Worm (Caenorhabditis elegans) whole organism, early embryonic: ENCODE data around the gene D1054.1.

ENCODE experiments used
- B0310.2 ChIP-seq: sonication (generic microtip); optimal IDR thresholded peaks from 2 replicates; lab custom pipeline; 2016; ENCODE audit warnings: mild to moderate bottlenecking, missing genetic modification characterization, missing compliant biosample characterization
- F13C5.2 ChIP-seq: sonication (generic microtip); optimal IDR thresholded peaks from 2 replicates; lab custom pipeline; 2017; ENCODE audit warnings: mild to moderate bottlenecking, missing genetic modification characterization, inconsistent platforms, missing compliant biosample characterization
- aly-1 ChIP-seq: sonication (generic microtip); optimal IDR thresholded peaks from 2 replicates; lab custom pipeline; 2016; ENCODE audit warnings: missing genetic modification characterization, missing compliant biosample characterization
- ama-1 ChIP-seq: fragments of 150-350 bp; optimal IDR thresholded peaks from 2 replicates; lab custom pipeline; 2014
- ceh-13 ChIP-seq: fragments of 200-800 bp; sonication (Bioruptor generic); optimal IDR thresholded peaks from 2 replicates; lab custom pipeline; 2018; ENCODE audit warnings: mild to moderate bottlenecking, missing genetic modification characterization, missing compliant biosample characterization
- ceh-36 ChIP-seq: sonication (generic microtip); optimal IDR thresholded peaks from 2 replicates; lab custom pipeline; 2016; ENCODE audit warnings: missing genetic modification characterization, inconsistent platforms, missing compliant biosample characterization
- ets-7 ChIP-seq: sonication (generic microtip); optimal IDR thresholded peaks from 2 replicates; lab custom pipeline; 2016; ENCODE audit warnings: missing genotype, missing genetic modification characterization, missing compliant biosample characterization
- flt-1 ChIP-seq: fragments of 200-800 bp; sonication (Bioruptor generic); IDR thresholded peaks from 2 replicates; pipeline ENCODE4 v1.3.6; 2022; ENCODE audit warnings: missing genetic modification characterization, missing compliant biosample characterization
- hmbx-1 ChIP-seq: sonication (generic microtip); optimal IDR thresholded peaks from 2 replicates; lab custom pipeline; 2016; ENCODE audit warnings: mild to moderate bottlenecking, missing genetic modification characterization, missing compliant biosample characterization
- hmg-4 ChIP-seq: fragments of 200-800 bp; sonication (Bioruptor generic); optimal IDR thresholded peaks from 2 replicates; lab custom pipeline; 2018; ENCODE audit warnings: mild to moderate bottlenecking, missing genetic modification characterization, missing compliant biosample characterization
- hnd-1 ChIP-seq: sonication (generic microtip); optimal IDR thresholded peaks from 2 replicates; lab custom pipeline; 2016; ENCODE audit warnings: missing genetic modification characterization, missing compliant biosample characterization
- pes-1 ChIP-seq: fragments of 200-800 bp; sonication (Bioruptor generic); IDR thresholded peaks from 2 replicates; pipeline ENCODE4 v1.3.6; 2022; ENCODE audit warnings: missing genetic modification reagents, missing genetic modification characterization, missing compliant biosample characterization
- scrt-1 ChIP-seq: fragments of 200-800 bp; sonication (Bioruptor generic); IDR thresholded peaks from 2 replicates; pipeline ENCODE4 v1.3.6; 2022; ENCODE audit warnings: missing genetic modification characterization, missing compliant biosample characterization
- sea-1 ChIP-seq: fragments of 200-800 bp; sonication (Bioruptor generic); conservative IDR thresholded peaks from 2 replicates; pipeline ENCODE4 v1.3.6; 2022; ENCODE audit warnings: missing genetic modification characterization, missing compliant biosample characterization
- tbx-11 ChIP-seq: fragments of 200-800 bp; sonication (Bioruptor generic); IDR thresholded peaks from 2 replicates; pipeline ENCODE4 v1.3.6; 2022; ENCODE audit warnings: missing genetic modification characterization, missing compliant biosample characterization
- tbx-37 ChIP-seq: fragments of 200-800 bp; sonication (Bioruptor generic); conservative IDR thresholded peaks from 2 replicates; pipeline ENCODE4 v1.3.6; 2022; ENCODE audit warnings: missing genetic modification reagents, missing genetic modification characterization, missing compliant biosample characterization
- tra-4 ChIP-seq: sonication (generic microtip); optimal IDR thresholded peaks from 2 replicates; lab custom pipeline; 2017; ENCODE audit warnings: missing genetic modification characterization, missing compliant biosample characterization

Gene D1054.1

DNA sequence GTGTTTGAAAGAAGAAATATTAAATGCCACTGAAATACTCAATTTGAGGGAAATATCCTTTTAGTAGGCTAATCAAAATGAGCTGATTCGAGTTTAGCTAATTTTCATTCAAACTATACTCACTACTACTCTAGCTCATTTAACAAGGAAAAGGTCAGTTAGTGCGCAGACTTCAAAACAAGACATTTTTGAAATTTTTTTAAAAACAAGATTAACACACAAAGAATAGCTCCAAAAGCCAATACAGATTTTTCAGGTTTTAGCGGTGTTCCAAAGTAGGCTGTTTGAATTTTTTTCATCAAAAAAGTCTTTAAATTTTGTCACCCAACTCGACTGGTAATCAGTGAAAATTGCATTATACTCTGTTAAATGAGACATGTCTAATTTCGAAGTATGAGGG lies 9.2 kb downstream of the D1054.1 start:
- TF ChIP-seq flt-1 (no peak), tra-4 (tag; lab: Kevin White, UChicago) (no peak), hmbx-1 (tag; lab: Kevin White, UChicago) (no peak), ets-7 (tag; lab: Kevin White, UChicago) (no peak), tbx-37 (no peak), pes-1 (GFP tag; lab: Robert Waterston, UW) (no peak), scrt-1 (no peak), tbx-11 (GFP tag; lab: Robert Waterston, UW) (no peak), ceh-13 (GFP tag; lab: Kevin White, UChicago) (no peak), F13C5.2 (tag; lab: Kevin White, UChicago) (no peak), ama-1 (no peak), sea-1 (GFP tag; lab: Robert Waterston, UW) (no peak), hmg-4 (GFP tag; lab: Kevin White, UChicago) (no peak), ceh-36 (no peak), B0310.2 (tag; lab: Kevin White, UChicago) (no peak), hnd-1 (no peak), aly-1 (tag; lab: Kevin White, UChicago) (no peak)

DNA sequence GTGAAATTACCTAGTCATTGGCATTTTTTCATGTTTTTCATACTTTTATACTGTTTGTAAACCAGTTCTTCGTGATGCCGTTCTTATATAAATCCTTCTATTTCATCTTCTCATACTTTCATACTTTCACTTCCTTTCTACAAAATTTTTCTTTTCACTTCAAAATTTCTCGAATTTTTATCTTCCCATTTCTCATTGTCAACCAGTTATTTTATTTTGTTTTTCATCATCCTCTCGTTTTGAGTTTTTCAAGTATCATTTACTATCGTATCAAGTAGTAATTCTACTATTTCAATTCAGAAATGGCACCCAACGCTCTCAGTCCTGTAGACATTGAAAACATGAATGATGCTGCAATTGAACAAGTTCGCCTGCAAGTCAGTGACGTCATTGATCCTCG lies 11.4 kb downstream of the D1054.1 start, which contains the start of gene F28H7.8:
Gene F28H7.8, plus strand, starts transcription at position 301 of the 400 bp plus-strand sequence.
- no peak for TF ChIP-seq tra-4 (tag; lab: Kevin White, UChicago)
- TF ChIP-seq ceh-13 (GFP tag; lab: Kevin White, UChicago) = no peak
- TF ChIP-seq pes-1 (GFP tag; lab: Robert Waterston, UW) = no peak
- no peak for TF ChIP-seq scrt-1
- TF ChIP-seq hmg-4 (GFP tag; lab: Kevin White, UChicago) = no peak
- no peak for TF ChIP-seq B0310.2 (tag; lab: Kevin White, UChicago)
- no peak for TF ChIP-seq ets-7 (tag; lab: Kevin White, UChicago)
- no peak for TF ChIP-seq sea-1 (GFP tag; lab: Robert Waterston, UW)
- TF ChIP-seq F13C5.2 (tag; lab: Kevin White, UChicago) = no peak
- TF ChIP-seq hmbx-1 (tag; lab: Kevin White, UChicago) = no peak
- TF ChIP-seq flt-1 = no peak
- TF ChIP-seq tbx-37 = no peak
- no peak for TF ChIP-seq ama-1
- TF ChIP-seq aly-1 (tag; lab: Kevin White, UChicago) = no peak
- TF ChIP-seq ceh-36 = no peak
- TF ChIP-seq tbx-11 (GFP tag; lab: Robert Waterston, UW) = no peak
- no peak for TF ChIP-seq hnd-1

DNA sequence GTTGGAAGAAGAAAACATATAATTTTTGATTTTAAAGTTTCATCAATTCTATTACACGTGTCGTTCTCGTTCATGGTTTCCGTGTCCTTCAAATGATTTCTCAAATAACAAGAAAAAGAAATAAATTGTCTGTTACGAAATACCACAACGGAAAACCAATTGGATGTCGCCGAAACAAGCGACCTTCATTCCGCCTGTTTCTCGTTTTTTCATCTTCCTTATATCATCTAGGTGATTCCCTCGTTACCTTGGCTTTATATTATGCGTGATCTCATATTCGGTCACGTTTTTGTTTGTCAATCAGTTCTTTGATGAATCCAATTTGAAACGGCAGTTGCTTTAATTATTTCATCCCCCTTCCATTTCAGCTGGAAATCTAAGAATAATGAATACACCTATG lies 12.9 kb downstream of the D1054.1 start:
- no peak for TF ChIP-seq sea-1 (GFP tag; lab: Robert Waterston, UW)
- no peak for TF ChIP-seq hnd-1
- no peak for TF ChIP-seq tbx-11 (GFP tag; lab: Robert Waterston, UW)
- no peak for TF ChIP-seq B0310.2 (tag; lab: Kevin White, UChicago)
- no peak for TF ChIP-seq aly-1 (tag; lab: Kevin White, UChicago)
- no peak for TF ChIP-seq tra-4 (tag; lab: Kevin White, UChicago)
- TF ChIP-seq ama-1 = no peak

ce11 chrV:10756698-10757097 lies 13.3 kb downstream of the D1054.1 start, which contains the start of gene irld-6:
TSS of gene irld-6 (minus strand) at chrV:10756798.
- TF ChIP-seq scrt-1 (no peak), F13C5.2 (tag; lab: Kevin White, UChicago) (no peak), ets-7 (tag; lab: Kevin White, UChicago) (no peak), hmg-4 (GFP tag; lab: Kevin White, UChicago) (no peak), B0310.2 (tag; lab: Kevin White, UChicago) (no peak), pes-1 (GFP tag; lab: Robert Waterston, UW) (no peak), tra-4 (tag; lab: Kevin White, UChicago) (no peak), sea-1 (GFP tag; lab: Robert Waterston, UW) (no peak), tbx-11 (GFP tag; lab: Robert Waterston, UW) (no peak), ceh-13 (GFP tag; lab: Kevin White, UChicago) (no peak)

DNA sequence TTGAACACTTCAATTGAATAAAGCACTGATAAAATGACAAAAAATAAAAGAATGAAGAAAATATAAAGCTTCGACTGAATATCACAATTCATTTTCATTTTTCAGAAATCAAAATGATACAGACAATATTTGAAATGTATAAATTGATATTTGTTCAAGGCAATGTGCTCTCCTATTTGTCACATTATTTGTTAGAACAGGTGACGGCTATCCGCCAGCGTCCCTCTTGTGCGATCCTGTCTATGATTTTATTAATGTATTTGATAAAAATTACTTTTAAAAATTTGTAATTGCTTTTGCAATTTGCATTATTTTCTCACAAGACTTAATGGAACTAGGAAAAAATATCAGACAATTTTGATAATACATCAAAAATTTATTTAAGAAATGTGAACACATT lies 16.0 kb downstream of the D1054.1 start, which contains the start of gene F28H7.7:
Gene F28H7.7, minus strand, starts transcription at position 101 of the 400 bp plus-strand sequence.
- TF ChIP-seq hnd-1 (no peak), hmg-4 (GFP tag; lab: Kevin White, UChicago) (no peak), F13C5.2 (tag; lab: Kevin White, UChicago) (no peak), tra-4 (tag; lab: Kevin White, UChicago) (no peak), ama-1 (no peak), ceh-36 (no peak), tbx-37 (no peak), ceh-13 (GFP tag; lab: Kevin White, UChicago) (no peak), flt-1 (no peak), B0310.2 (tag; lab: Kevin White, UChicago) (no peak), scrt-1 (no peak), sea-1 (GFP tag; lab: Robert Waterston, UW) (no peak), pes-1 (GFP tag; lab: Robert Waterston, UW) (no peak), tbx-11 (GFP tag; lab: Robert Waterston, UW) (no peak), aly-1 (tag; lab: Kevin White, UChicago) (no peak), ets-7 (tag; lab: Kevin White, UChicago) (no peak)

ce11 chrV:10750630-10751029 lies 19.4 kb downstream of the D1054.1 start, which contains the start of gene F28H7.3:
TSS of gene F28H7.3 (minus strand) at chrV:10750788.
- TF ChIP-seq tbx-11 (GFP tag; lab: Robert Waterston, UW) (no peak), flt-1 (no peak), hnd-1 (no peak)

- TF ChIP-seq pes-1 (GFP tag; lab: Robert Waterston, UW) (no peak), ceh-13 (GFP tag; lab: Kevin White, UChicago) (no peak), B0310.2 (tag; lab: Kevin White, UChicago) (no peak), scrt-1 (no peak), aly-1 (tag; lab: Kevin White, UChicago) (no peak), F13C5.2 (tag; lab: Kevin White, UChicago) (no peak), flt-1 (no peak), ceh-36 (no peak), ets-7 (tag; lab: Kevin White, UChicago) (no peak), tbx-37 (no peak), sea-1 (GFP tag; lab: Robert Waterston, UW) (no peak), hmbx-1 (tag; lab: Kevin White, UChicago) (no peak), tbx-11 (GFP tag; lab: Robert Waterston, UW) (no peak), hmg-4 (GFP tag; lab: Kevin White, UChicago) (no peak), tra-4 (tag; lab: Kevin White, UChicago) (no peak), hnd-1 (no peak)
Observed at ce11 chrV:10747263-10747951, 22.6 kb downstream of the D1054.1 start, which contains the start of the genes selt-1.2 and F28H7.2. TSS of gene selt-1.2 (minus strand) at chrV:10747363. TSS of gene F28H7.2 (plus strand) at chrV:10747901.
